Worm (Caenorhabditis elegans): Measurements from ENCODE around the gene T19C3.2.

The T19C3.2 gene

ce11 chrIII:649935-650334 is 32.6 kb upstream of the T19C3.2 start:
- TF ChIP-seq egrh-3 (GFP tag; IDR thresholded peaks at IDR 0.05) (no peak), F57C9.4 (tag; optimal IDR thresholded peaks at IDR 0.05) (no peak), Y53F4B.3 (GFP tag; IDR thresholded peaks at IDR 0.05) (no peak), let-607 (tag; optimal IDR thresholded peaks at IDR 0.05) (no peak), hmg-20 (GFP tag; IDR thresholded peaks at IDR 0.05) (no peak), nhr-27 (tag; optimal IDR thresholded peaks at IDR 0.05) (no peak), madf-3 (GFP tag; IDR thresholded peaks at IDR 0.05) (no peak), bed-2 (GFP tag; IDR thresholded peaks at IDR 0.05) (no peak), F49E8.2 (tag; optimal IDR thresholded peaks at IDR 0.05; ENCODE audit: insufficient read depth) (no peak), ets-4 (GFP tag; optimal IDR thresholded peaks at IDR 0.05) (no peak), die-1 (tag; optimal IDR thresholded peaks at IDR 0.05) (no peak), bed-1 (GFP tag; IDR thresholded peaks at IDR 0.05) (no peak), ama-1 (optimal IDR thresholded peaks at IDR 0.05) (no peak), ama-1 (GFP tag; optimal IDR thresholded peaks at IDR 0.05) (no peak), F10E7.11 (tag; optimal IDR thresholded peaks at IDR 0.05) (no peak), dox-1 (GFP tag; IDR thresholded peaks at IDR 0.05) (no peak), xnd-1 (tag; optimal IDR thresholded peaks at IDR 0.05) (no peak), ceh-40 (GFP tag; IDR thresholded peaks at IDR 0.05) (no peak), rec-8 (tag; optimal IDR thresholded peaks at IDR 0.05) (no peak)

ce11 chrIII:647248-647647 is 29.9 kb upstream of the T19C3.2 start:
- TF ChIP-seq snpc-3.4 (tag; optimal IDR thresholded peaks at IDR 0.05) = no peak
- no peak for TF ChIP-seq hmg-20 (GFP tag; IDR thresholded peaks at IDR 0.05)
- TF ChIP-seq hmg-1.2 (GFP tag; IDR thresholded peaks at IDR 0.05) = peak; percentile 69; the same call in 1 of the 2 replicates
- TF ChIP-seq madf-10 (tag; optimal IDR thresholded peaks at IDR 0.05) = no peak
- TF ChIP-seq aptf-2 (GFP tag; conservative IDR thresholded peaks at IDR 0.05) = no peak
- TF ChIP-seq ztf-25 (GFP tag; IDR thresholded peaks at IDR 0.05) = no peak
- peak in 1 of 2 experiments; percentile 45 for TF ChIP-seq let-607 (tag; optimal IDR thresholded peaks at IDR 0.05)
- TF ChIP-seq unc-62 (GFP tag; optimal IDR thresholded peaks at IDR 0.05) = no peak

DNA sequence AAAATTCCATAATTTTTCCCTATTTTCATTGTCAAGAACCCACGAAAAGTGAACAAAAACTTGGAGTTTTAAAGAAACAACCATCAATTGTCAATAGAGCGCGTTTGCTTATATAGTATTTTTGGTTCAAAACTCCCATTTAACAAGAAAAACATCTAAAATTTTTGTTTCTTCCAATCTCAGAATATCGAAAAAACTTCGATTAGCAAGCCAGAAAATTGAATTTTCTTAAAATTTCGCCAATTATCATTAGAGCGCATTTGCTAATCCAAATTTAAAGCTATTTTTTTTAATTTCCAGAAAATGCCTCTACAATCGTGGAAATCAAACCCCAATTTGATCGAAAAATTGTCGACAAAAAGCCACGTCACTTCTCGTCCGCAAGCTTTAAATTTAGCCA is 29.1 kb upstream of the T19C3.2 start, which contains the start of gene orai-1:
Gene orai-1 (plus strand): TSS at position 301 of the 400 bp plus-strand sequence.
- TF ChIP-seq let-607 (tag; optimal IDR thresholded peaks at IDR 0.05) (no peak), bed-1 (GFP tag; IDR thresholded peaks at IDR 0.05) (no peak), K11D2.4 (GFP tag; IDR thresholded peaks at IDR 0.05) (no peak), bed-2 (GFP tag; IDR thresholded peaks at IDR 0.05) (no peak), hrde-1 (tag; optimal IDR thresholded peaks at IDR 0.05; ENCODE audit: borderline replicate concordance) (no peak), aptf-3 (GFP tag; IDR thresholded peaks at IDR 0.05) (no peak), ceh-100 (GFP tag; IDR thresholded peaks at IDR 0.05) (no peak), mxl-1 (tag; optimal IDR thresholded peaks at IDR 0.05) (no peak), pha-4 (tag; optimal IDR thresholded peaks at IDR 0.05) (no peak), nhr-179 (tag; optimal IDR thresholded peaks at IDR 0.05) (no peak), F22D6.2 (tag; optimal IDR thresholded peaks at IDR 0.05) (no peak), efl-1 (GFP tag; optimal IDR thresholded peaks at IDR 0.05) (no peak), attf-3 (GFP tag; conservative IDR thresholded peaks at IDR 0.05) (no peak), attf-5 (GFP tag; optimal IDR thresholded peaks at IDR 0.05) (no peak), fkh-3 (tag; optimal IDR thresholded peaks at IDR 0.05) (no peak), F57C9.4 (tag; optimal IDR thresholded peaks at IDR 0.05) (no peak), nhr-80 (tag; optimal IDR thresholded peaks at IDR 0.05) (no peak), snpc-1.1 (tag; optimal IDR thresholded peaks at IDR 0.05; ENCODE audit: insufficient read depth) (no peak), somi-1 (GFP tag; optimal IDR thresholded peaks at IDR 0.05) (no peak)
